Fruit fly (Drosophila melanogaster) whole organism, pupa: ENCODE results near the gene CG9799.

Experiments used
- CG10348 ChIP-seq: fragments of 200-800 bp; sonication (Bioruptor generic); IDR thresholded peaks from 2 replicates; pipeline ENCODE4 v1.3.6; 2022; ENCODE audit warnings: missing biosample characterization, missing genetic modification characterization
- CG12605 ChIP-seq: fragments of 200-800 bp; sonication (Bioruptor generic); IDR thresholded peaks from 2 replicates; pipeline ENCODE4 v1.3.6; 2022; ENCODE audit warnings: missing biosample characterization, missing genetic modification characterization
- CG13204 ChIP-seq: fragments of 200-800 bp; sonication (Bioruptor generic); optimal IDR thresholded peaks from 2 replicates; lab custom pipeline; 2018; ENCODE audit warnings: missing biosample characterization, mild to moderate bottlenecking, missing genetic modification characterization, moderate library complexity
- CG14655 ChIP-seq: fragments of 200-800 bp; sonication (Bioruptor generic); optimal IDR thresholded peaks from 3 replicates; lab custom pipeline; 2017; ENCODE audit warnings: mild to moderate bottlenecking, missing biosample characterization, missing genetic modification reagents, missing genetic modification characterization
- CG15710 ChIP-seq: fragments of 200-800 bp; sonication (Bioruptor generic); optimal IDR thresholded peaks from 2 replicates; lab custom pipeline; 2018; ENCODE audit warnings: missing biosample characterization, mild to moderate bottlenecking, missing genetic modification characterization, moderate library complexity
- CG17806 ChIP-seq: fragments of 200-800 bp; sonication (Bioruptor generic); optimal IDR thresholded peaks from 2 replicates; lab custom pipeline; 2018; ENCODE audit warnings: missing biosample characterization, mild to moderate bottlenecking, missing genetic modification characterization, moderate library complexity
- CG32121 ChIP-seq: fragments of 200-800 bp; sonication (Bioruptor generic); IDR thresholded peaks from 2 replicates; pipeline ENCODE4 v1.3.6; 2022; ENCODE audit warnings: missing biosample characterization, missing genetic modification characterization
- CG34367 ChIP-seq: fragments of 200-800 bp; sonication (Bioruptor generic); optimal IDR thresholded peaks from 2 replicates; lab custom pipeline; 2018; ENCODE audit warnings: missing biosample characterization, mild to moderate bottlenecking, missing genetic modification characterization
- CG4496 ChIP-seq: fragments of 200-800 bp; sonication (Bioruptor generic); IDR thresholded peaks from 3 replicates; pipeline ENCODE4 v1.3.6; 2022; ENCODE audit warnings: missing biosample characterization, missing genetic modification characterization
- CG8159 ChIP-seq: fragments of 200-800 bp; sonication (Bioruptor generic); optimal IDR thresholded peaks from 3 replicates; lab custom pipeline; 2018; ENCODE audit warnings: missing biosample characterization, mild to moderate bottlenecking, missing genetic modification characterization, moderate library complexity
- CG8301 ChIP-seq: fragments of 200-800 bp; sonication (Bioruptor generic); optimal IDR thresholded peaks from 2 replicates; lab custom pipeline; 2018; ENCODE audit warnings: missing biosample characterization, mild to moderate bottlenecking, missing genetic modification characterization
- CG9948 ChIP-seq: fragments of 200-800 bp; sonication (Bioruptor generic); optimal IDR thresholded peaks from 2 replicates; lab custom pipeline; 2018; ENCODE audit warnings: missing biosample characterization, mild to moderate bottlenecking, missing genetic modification characterization, moderate library complexity
- EcR ChIP-seq: fragments of 200-800 bp; sonication (Bioruptor generic); optimal IDR thresholded peaks from 3 replicates; lab custom pipeline; 2019; ENCODE audit warnings: missing biosample characterization, missing genetic modification characterization, mild to moderate bottlenecking, moderate library complexity, missing genetic modification reagents
- Ets98B ChIP-seq: fragments of 200-800 bp; sonication (Bioruptor generic); IDR thresholded peaks from 2 replicates; pipeline ENCODE4 v1.3.6; 2022; ENCODE audit warnings: missing biosample characterization, missing genetic modification characterization
- Pif1A ChIP-seq: fragments of 200-800 bp; sonication (Bioruptor generic); optimal IDR thresholded peaks from 3 replicates; lab custom pipeline; 2016; ENCODE audit warnings: missing biosample characterization, missing genetic modification characterization
- Pif1B ChIP-seq: fragments of 200-800 bp; sonication (Bioruptor generic); optimal IDR thresholded peaks from 3 replicates; lab custom pipeline; 2016; ENCODE audit warnings: missing biosample characterization, missing genetic modification characterization
- Snoo ChIP-seq: fragments of 200-800 bp; sonication (Bioruptor generic); optimal IDR thresholded peaks from 3 replicates; lab custom pipeline; 2017; ENCODE audit warnings: missing biosample characterization, mild to moderate bottlenecking, missing genetic modification characterization, inconsistent platforms
- fd96Ca ChIP-seq: fragments of 200-800 bp; sonication (Bioruptor generic); IDR thresholded peaks from 3 replicates; pipeline ENCODE4 v1.3.6; 2022; ENCODE audit warnings: missing biosample characterization, missing genetic modification characterization
- gl ChIP-seq: fragments of 200-800 bp; sonication (Bioruptor generic); optimal IDR thresholded peaks from 2 replicates; lab custom pipeline; 2018; ENCODE audit warnings: missing biosample characterization, mild to moderate bottlenecking, missing genetic modification characterization
- rn ChIP-seq: fragments of 200-800 bp; sonication (Bioruptor generic); IDR thresholded peaks from 2 replicates; pipeline ENCODE4 v1.3.6; 2022; ENCODE audit warnings: missing biosample characterization, missing genetic modification characterization

The CG9799 gene

DNA sequence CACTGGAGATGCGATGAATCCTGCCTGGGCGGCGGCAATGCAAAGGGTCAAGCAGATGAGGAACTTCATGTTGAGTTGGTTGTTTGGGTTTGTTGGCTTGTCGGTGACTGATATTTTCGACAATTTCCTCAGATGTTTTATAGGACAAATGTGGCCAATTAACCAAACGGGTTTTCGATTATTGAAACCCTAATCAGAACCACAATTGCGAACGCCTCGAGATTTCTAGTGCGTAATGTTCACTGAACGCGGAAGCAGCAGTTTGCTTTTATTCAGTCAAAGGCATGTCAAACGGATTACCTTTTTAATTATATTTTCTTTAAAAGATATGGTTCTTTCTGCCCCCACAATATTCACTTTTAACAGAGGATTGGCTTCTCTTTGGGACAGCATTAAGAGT, 8.5 kb upstream of the CG9799 start, which contains the start of gene CG14374:
Gene CG14374, minus strand, starts transcription at position 101 of the 400 bp plus-strand sequence.
- TF ChIP-seq Pif1A (GFP tag; lab: Kevin White, UChicago), result no peak

DNA sequence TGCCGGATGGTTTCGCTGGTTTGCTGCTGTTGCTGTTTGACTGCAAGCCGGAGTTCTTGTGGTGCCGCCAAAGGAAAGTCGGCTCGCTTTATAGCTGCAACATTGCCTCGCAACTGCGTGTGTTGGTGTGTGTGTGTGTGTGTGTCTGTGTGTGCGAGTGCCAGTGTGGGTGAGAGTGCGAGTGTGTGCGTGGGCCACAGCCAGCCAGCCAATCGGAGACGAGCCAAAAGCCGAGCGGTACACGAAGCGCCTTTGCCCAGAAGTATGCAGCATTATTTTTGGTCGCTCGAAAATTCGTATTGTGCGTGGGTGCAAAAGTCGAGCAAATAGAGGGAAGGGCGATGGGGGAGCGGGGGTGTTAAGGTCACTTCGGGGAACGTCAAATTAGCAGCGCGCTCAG, 6.6 kb upstream of the CG9799 start, which contains the start of gene CCHa2:
Gene CCHa2, minus strand, starts transcription at position 65 of the 400 bp plus-strand sequence.
- TF ChIP-seq CG4496 (GFP tag; lab: Robert Waterston, UW) (peak; percentile 48; the same call in 2 of the 3 replicates), Snoo (tag; lab: Kevin White, UChicago) (no peak), gl (tag; lab: Kevin White, UChicago) (no peak)

DNA sequence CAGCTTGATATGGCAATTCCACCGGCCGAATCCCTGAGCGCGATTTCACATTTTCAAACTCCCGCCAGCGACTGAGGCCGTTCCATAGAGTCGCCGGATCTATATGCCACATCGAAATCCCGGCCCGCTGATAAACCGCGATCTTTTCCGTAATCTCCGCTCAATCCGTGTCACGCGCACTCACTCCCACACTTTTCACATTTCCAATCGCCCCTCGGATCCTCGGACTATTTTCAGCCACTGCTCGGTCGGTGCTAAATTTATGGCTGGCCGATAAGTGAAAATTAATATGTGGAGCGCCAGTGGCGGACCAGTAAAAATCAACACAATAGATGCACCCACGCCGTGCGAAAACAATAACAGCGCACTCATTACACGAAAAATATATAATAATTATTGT, 4.5 kb upstream of the CG9799 start:
- TF ChIP-seq CG13204, result no peak
- no peak for TF ChIP-seq Snoo (tag; lab: Kevin White, UChicago)
- no peak for TF ChIP-seq EcR (GFP tag; lab: Kevin White, UChicago)
- TF ChIP-seq CG15710 (tag; lab: Kevin White, UChicago), result no peak
- no peak for TF ChIP-seq CG4496 (GFP tag; lab: Robert Waterston, UW)
- TF ChIP-seq Pif1B (GFP tag; lab: Kevin White, UChicago), result no peak
- TF ChIP-seq CG17806, result no peak

DNA sequence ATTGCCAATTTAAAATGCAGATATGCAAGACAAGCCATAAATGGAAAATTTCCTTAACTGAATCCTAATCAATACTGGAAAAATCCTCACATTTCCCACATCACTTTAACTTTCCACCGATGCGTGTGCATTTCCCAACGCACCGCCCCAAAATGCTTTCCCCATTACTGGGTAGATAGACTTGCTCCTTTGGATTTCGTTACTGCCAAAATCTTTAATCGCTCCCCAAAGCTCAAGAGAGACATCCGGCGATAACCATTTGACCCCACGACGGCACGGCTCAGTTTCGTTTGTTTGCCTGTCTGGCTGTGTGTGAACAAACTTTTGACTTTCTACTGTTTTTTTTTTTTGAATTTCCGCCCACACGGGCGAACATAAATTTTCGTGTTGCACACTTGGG, 2.0 kb upstream of the CG9799 start:
- TF ChIP-seq fd96Ca (GFP tag; lab: Robert Waterston, UW) (no peak), CG10348 (no peak), CG13204 (no peak), CG8301 (tag; lab: Kevin White, UChicago) (no peak), CG9948 (tag; lab: Kevin White, UChicago) (no peak), gl (tag; lab: Kevin White, UChicago) (no peak), EcR (GFP tag; lab: Kevin White, UChicago) (no peak), Ets98B (GFP tag; lab: Robert Waterston, UW) (no peak)
- TF ChIP-seq, all 21 proteins: peak for 0

DNA sequence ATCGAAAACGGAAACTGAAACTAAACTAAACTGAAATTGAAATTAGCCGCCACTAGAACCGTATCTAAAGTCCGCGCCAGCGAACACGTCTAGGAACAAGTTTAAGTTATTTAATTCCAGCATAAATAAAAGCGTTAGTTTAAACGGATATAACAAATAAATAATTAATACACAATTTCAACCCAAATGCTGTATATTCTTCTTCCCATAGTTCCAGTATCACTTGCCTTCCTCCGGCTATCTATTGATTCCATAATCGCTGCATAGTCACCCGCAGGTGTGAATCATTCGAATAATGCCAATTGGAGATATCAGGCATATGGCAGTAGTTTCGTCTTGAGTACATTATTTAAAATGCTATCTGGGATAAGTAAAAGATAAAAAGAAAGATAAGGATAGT, 3.4 kb downstream of the CG9799 start:
- TF ChIP-seq Pif1A (GFP tag; lab: Kevin White, UChicago), result no peak
- no peak for TF ChIP-seq CG34367 (tag; lab: Kevin White, UChicago)
- TF ChIP-seq CG17806, result no peak
- TF ChIP-seq CG14655 (GFP tag; lab: Kevin White, UChicago), result no peak
- TF ChIP-seq CG4496 (GFP tag; lab: Robert Waterston, UW), result no peak
- TF ChIP-seq Ets98B (GFP tag; lab: Robert Waterston, UW), result no peak
- no peak for TF ChIP-seq CG13204
- TF ChIP-seq CG10348, result no peak
- TF ChIP-seq CG12605, result no peak
- TF ChIP-seq EcR (GFP tag; lab: Kevin White, UChicago), result no peak
- no peak for TF ChIP-seq rn
- TF ChIP-seq CG8301 (tag; lab: Kevin White, UChicago), result no peak
- TF ChIP-seq CG15710 (tag; lab: Kevin White, UChicago), result no peak
- no peak for TF ChIP-seq Pif1B (GFP tag; lab: Kevin White, UChicago)
- no peak for TF ChIP-seq CG8159 (tag; lab: Kevin White, UChicago)
- no peak for TF ChIP-seq gl (tag; lab: Kevin White, UChicago)

DNA sequence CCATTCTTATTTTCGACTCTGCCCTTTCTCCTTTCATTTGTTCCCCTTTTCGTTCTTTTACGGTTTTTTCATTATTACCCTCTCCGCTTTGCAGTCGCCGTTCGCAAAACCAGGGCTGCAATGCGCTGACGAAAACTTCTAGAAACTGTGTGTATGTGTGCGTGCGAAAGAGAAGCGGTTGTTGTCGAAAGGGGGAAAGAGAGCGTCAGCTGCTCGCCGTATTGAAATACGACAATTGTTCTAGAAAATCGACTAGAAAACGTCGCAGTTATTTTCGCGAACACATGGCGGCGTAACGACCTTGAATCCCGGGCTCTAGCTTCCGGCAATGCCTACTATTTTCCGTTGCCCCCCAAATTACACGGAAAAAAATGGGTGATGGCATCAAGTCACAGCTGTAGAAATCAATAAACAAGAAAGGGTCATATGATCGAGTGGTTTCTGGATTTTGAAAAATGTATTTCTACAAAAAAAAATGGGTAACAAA, 5.8 kb downstream of the CG9799 start:
- TF ChIP-seq CG15710 (tag; lab: Kevin White, UChicago) (peak; percentile 8), EcR (GFP tag; lab: Kevin White, UChicago) (peak; percentile 6), CG4496 (GFP tag; lab: Robert Waterston, UW) (0 out of 3 replicates have a peak, but pooled peaks have one; percentile 27), CG8301 (tag; lab: Kevin White, UChicago) (no peak), CG32121 (no peak), gl (tag; lab: Kevin White, UChicago) (peak; percentile 1)
- TF ChIP-seq, all 21 proteins: peak for 4

DNA sequence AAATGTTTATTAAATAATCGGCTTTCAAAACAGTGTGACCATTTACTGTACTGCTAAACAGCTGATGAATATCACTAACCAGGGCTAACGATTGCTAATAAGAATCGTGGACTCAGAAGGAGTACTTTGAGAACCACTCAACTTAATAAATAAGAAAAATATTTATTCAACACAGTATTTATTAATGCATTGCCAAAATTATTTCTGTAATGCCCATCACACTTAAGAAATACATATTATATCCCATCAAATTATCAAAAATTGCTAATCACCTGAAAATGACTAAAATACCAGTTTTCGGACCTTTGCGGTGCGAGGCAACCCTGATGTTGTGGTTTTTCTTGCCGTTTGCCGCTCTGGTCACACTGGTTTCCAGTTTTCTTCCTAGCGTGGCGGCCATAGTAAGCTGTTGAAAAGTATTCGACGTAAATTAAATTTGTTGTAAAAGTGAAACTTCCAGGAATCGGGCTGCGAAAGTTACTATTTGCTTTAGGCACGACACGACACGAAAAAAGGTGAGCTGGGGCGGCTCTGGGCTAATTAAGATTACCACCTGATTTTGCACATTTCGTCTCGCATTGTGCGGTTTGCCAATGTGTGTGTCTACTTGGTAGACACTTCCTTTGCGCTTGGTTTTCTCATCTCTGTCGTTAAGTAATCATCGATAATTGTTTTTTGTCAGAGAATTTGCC, 6.6 kb downstream of the CG9799 start, which contains the start of the genes mRpS21 and Droj2:
Gene mRpS21, minus strand, starts transcription at position 66 of the 692 bp plus-strand sequence.
Gene Droj2, plus strand, starts transcription at position 363 of the 692 bp plus-strand sequence.
- TF ChIP-seq CG9948 (tag; lab: Kevin White, UChicago) (no peak), fd96Ca (GFP tag; lab: Robert Waterston, UW) (no peak), EcR (GFP tag; lab: Kevin White, UChicago) (no peak), CG8301 (tag; lab: Kevin White, UChicago) (no peak), Ets98B (GFP tag; lab: Robert Waterston, UW) (peak; percentile 22; the same call in 1 of the 2 replicates), CG15710 (tag; lab: Kevin White, UChicago) (peak; percentile 51), CG32121 (no peak; the same call in 1 of the 2 replicates), CG17806 (peak; percentile 13), CG8159 (tag; lab: Kevin White, UChicago) (peak; percentile 19), CG12605 (no peak), Snoo (tag; lab: Kevin White, UChicago) (no peak), CG34367 (tag; lab: Kevin White, UChicago) (peak; percentile 32)
